Worm (Caenorhabditis elegans) whole organism, young adult: ENCODE data around the gene srb-3.
A peak's percentile ranks its signal among the peaks of the same experiment; 100 is the strongest.

Experiments
- F10E7.11 ChIP-seq: sonication (generic microtip); optimal IDR thresholded peaks from 2 replicates; lab custom pipeline; 2017; ENCODE audit warnings: mild to moderate bottlenecking, missing genetic modification characterization, moderate library complexity, missing compliant biosample characterization
- K12H6.12 ChIP-seq: fragments of 200-800 bp; sonication (Bioruptor generic); optimal IDR thresholded peaks from 2 replicates; lab custom pipeline; 2018; ENCODE audit warnings: mild to moderate bottlenecking, missing genetic modification characterization, missing compliant biosample characterization
- Y53F4B.3 ChIP-seq: fragments of 200-800 bp; sonication (Bioruptor generic); IDR thresholded peaks from 2 replicates; pipeline ENCODE4 v1.3.6; 2022; ENCODE audit warnings: missing genetic modification reagents, missing genetic modification characterization, missing compliant biosample characterization
- Y67H2A.10 ChIP-seq: fragments of 200-800 bp; sonication (Bioruptor generic); conservative IDR thresholded peaks from 2 replicates; pipeline ENCODE4 v1.3.6; 2022; ENCODE audit warnings: missing genetic modification reagents, missing genetic modification characterization, missing compliant biosample characterization
- Y79H2A.3 ChIP-seq: fragments of 200-800 bp; sonication (Bioruptor generic); conservative IDR thresholded peaks from 2 replicates; pipeline ENCODE4 v1.3.6; 2022; ENCODE audit warnings: missing genetic modification reagents, missing genetic modification characterization, missing compliant biosample characterization
- Y95B8A.8 ChIP-seq: fragments of 200-800 bp; sonication (Bioruptor generic); IDR thresholded peaks from 2 replicates; pipeline ENCODE4 v1.3.6; 2022; ENCODE audit warnings: missing genetic modification reagents, missing genetic modification characterization, missing compliant biosample characterization
- aptf-2 ChIP-seq: fragments of 200-800 bp; sonication (Bioruptor generic); conservative IDR thresholded peaks from 2 replicates; pipeline ENCODE4 v1.3.6; 2022; ENCODE audit warnings: missing genetic modification reagents, missing genetic modification characterization, missing compliant biosample characterization
- atf-7 ChIP-seq: sonication (generic microtip); optimal IDR thresholded peaks from 2 replicates; lab custom pipeline; 2017; ENCODE audit warnings: mild to moderate bottlenecking, missing genetic modification characterization, missing compliant biosample characterization
- attf-3 ChIP-seq: fragments of 200-800 bp; sonication (Bioruptor generic); conservative IDR thresholded peaks from 2 replicates; pipeline ENCODE4 v1.3.6; 2022; ENCODE audit warnings: missing genetic modification reagents, missing genetic modification characterization, missing compliant biosample characterization
- attf-5 ChIP-seq: fragments of 200-800 bp; sonication (Bioruptor generic); optimal IDR thresholded peaks from 2 replicates; lab custom pipeline; 2018; ENCODE audit warnings: mild to moderate bottlenecking, missing genetic modification characterization, missing compliant biosample characterization
- ceh-91 ChIP-seq: fragments of 200-800 bp; sonication (Bioruptor generic); IDR thresholded peaks from 2 replicates; pipeline ENCODE4 v1.3.6; 2022; ENCODE audit warnings: missing genetic modification reagents, missing genetic modification characterization, missing compliant biosample characterization
- die-1 ChIP-seq: sonication (generic microtip); optimal IDR thresholded peaks from 2 replicates; lab custom pipeline; 2016; ENCODE audit warnings: missing genotype, mild to moderate bottlenecking, missing genetic modification characterization, missing compliant biosample characterization
- dox-1 ChIP-seq: fragments of 200-800 bp; sonication (Bioruptor generic); IDR thresholded peaks from 2 replicates; pipeline ENCODE4 v1.3.6; 2022; ENCODE audit warnings: missing genetic modification reagents, missing genetic modification characterization, missing compliant biosample characterization
- gei-17 ChIP-seq: fragments of 200-800 bp; sonication (Bioruptor generic); optimal IDR thresholded peaks from 2 replicates; lab custom pipeline; 2018; ENCODE audit warnings: mild to moderate bottlenecking, missing genetic modification characterization, missing compliant biosample characterization
- hlh-12 ChIP-seq: sonication (generic microtip); optimal IDR thresholded peaks from 2 replicates; lab custom pipeline; 2016; ENCODE audit warnings: missing genetic modification characterization, missing compliant biosample characterization
- hlh-26 ChIP-seq: fragments of 200-800 bp; sonication (Bioruptor generic); conservative IDR thresholded peaks from 2 replicates; pipeline ENCODE4 v1.3.6; 2022; ENCODE audit warnings: missing genetic modification reagents, missing genetic modification characterization, missing compliant biosample characterization
- hmg-1.2 ChIP-seq: fragments of 200-800 bp; sonication (Bioruptor generic); IDR thresholded peaks from 2 replicates; pipeline ENCODE4 v1.3.6; 2022; ENCODE audit warnings: missing genetic modification reagents, missing genetic modification characterization, missing compliant biosample characterization
- let-526 ChIP-seq: fragments of 200-800 bp; sonication (Bioruptor generic); IDR thresholded peaks from 2 replicates; pipeline ENCODE4 v1.3.6; 2022; ENCODE audit warnings: missing genetic modification reagents, missing genetic modification characterization, missing compliant biosample characterization
- let-607 ChIP-seq, 2 experiments: fragments of 200-800 bp in 1 of 2; sonication (Bioruptor generic) in 1 of 2; sonication (generic microtip) in 1 of 2; optimal IDR thresholded peaks; 2 replicates each; lab custom pipeline; 2016 to 2018; ENCODE audit warnings: mild to moderate bottlenecking in 2 of 2, missing compliant biosample characterization in 2 of 2, missing genetic modification characterization in 2 of 2, moderate library complexity in 2 of 2, missing genotype in 1 of 2
- lin-26 ChIP-seq: fragments of 200-800 bp; sonication (Bioruptor generic); IDR thresholded peaks from 2 replicates; pipeline ENCODE4 v1.3.6; 2022; ENCODE audit warnings: missing genetic modification reagents, missing genetic modification characterization, missing compliant biosample characterization
- lin-35 ChIP-seq, 3 experiments: fragments of 150-350 bp in 2 of 3; sonication (generic microtip) in 1 of 3; optimal IDR thresholded peaks; 2 replicates each; lab custom pipeline; 2014 to 2018; ENCODE audit warnings: missing biosample characterization in 3 of 3, missing genetic modification characterization in 3 of 3, missing genetic modification reagents in 3 of 3
- lin-40 ChIP-seq: sonication (generic microtip); optimal IDR thresholded peaks from 2 replicates; lab custom pipeline; 2016; ENCODE audit warnings: missing genetic modification characterization, mild to moderate bottlenecking, missing compliant biosample characterization, missing genotype, missing genetic modification reagents
- lir-1 ChIP-seq: fragments of 200-800 bp; sonication (Bioruptor generic); conservative IDR thresholded peaks from 2 replicates; pipeline ENCODE4 v1.3.6; 2022; ENCODE audit warnings: missing genetic modification reagents, missing genetic modification characterization, missing compliant biosample characterization
- lsl-1 ChIP-seq: fragments of 200-800 bp; sonication (Bioruptor generic); optimal IDR thresholded peaks from 2 replicates; lab custom pipeline; 2018; ENCODE audit warnings: mild to moderate bottlenecking, missing genetic modification characterization, moderate library complexity, missing compliant biosample characterization
- lsy-27 ChIP-seq: sonication (generic microtip); optimal IDR thresholded peaks from 2 replicates; lab custom pipeline; 2017; ENCODE audit warnings: missing genetic modification characterization, mild to moderate bottlenecking, missing compliant biosample characterization, antibody characterized with exemption, missing genotype, borderline replicate concordance; ENCODE audit not compliant: insufficient read depth
- madf-10 ChIP-seq: sonication (generic microtip); optimal IDR thresholded peaks from 2 replicates; lab custom pipeline; 2016; ENCODE audit warnings: mild to moderate bottlenecking, missing genetic modification characterization, missing compliant biosample characterization
- madf-8 ChIP-seq: fragments of 200-800 bp; sonication (Bioruptor generic); conservative IDR thresholded peaks from 2 replicates; pipeline ENCODE4 v1.3.6; 2022; ENCODE audit warnings: missing genetic modification reagents, missing genetic modification characterization, missing compliant biosample characterization
- mxl-1 ChIP-seq: sonication (generic microtip); optimal IDR thresholded peaks from 2 replicates; lab custom pipeline; 2016; ENCODE audit warnings: missing genetic modification characterization, missing compliant biosample characterization
- nfya-1 ChIP-seq: sonication (generic microtip); optimal IDR thresholded peaks from 2 replicates; lab custom pipeline; 2017; ENCODE audit warnings: antibody characterized with exemption, missing compliant biosample characterization, missing genetic modification characterization, borderline replicate concordance; ENCODE audit not compliant: insufficient read depth
- nfya-2 ChIP-seq: fragments of 200-800 bp; sonication (Bioruptor generic); IDR thresholded peaks from 2 replicates; pipeline ENCODE4 v1.3.6; 2022; ENCODE audit warnings: missing genetic modification reagents, missing genetic modification characterization, missing compliant biosample characterization
- nfyb-1 ChIP-seq: fragments of 200-800 bp; sonication (Bioruptor generic); IDR thresholded peaks from 2 replicates; pipeline ENCODE4 v1.3.6; 2022; ENCODE audit warnings: missing genetic modification reagents, missing genetic modification characterization, missing compliant biosample characterization
- nhr-120 ChIP-seq: fragments of 200-800 bp; sonication (Bioruptor generic); IDR thresholded peaks from 2 replicates; pipeline ENCODE4 v1.3.6; 2022; ENCODE audit warnings: missing genetic modification characterization, missing compliant biosample characterization
- nhr-27 ChIP-seq: fragments of 200-800 bp; sonication (Bioruptor generic); optimal IDR thresholded peaks from 2 replicates; lab custom pipeline; 2018; ENCODE audit warnings: mild to moderate bottlenecking, missing genetic modification characterization, moderate library complexity, missing compliant biosample characterization
- pbrm-1 ChIP-seq: fragments of 200-800 bp; sonication (Bioruptor generic); IDR thresholded peaks from 2 replicates; pipeline ENCODE4 v1.3.6; 2022; ENCODE audit warnings: missing genetic modification reagents, missing genetic modification characterization, missing compliant biosample characterization
- rcor-1 ChIP-seq: fragments of 200-800 bp; sonication (Bioruptor generic); IDR thresholded peaks from 2 replicates; pipeline ENCODE4 v1.3.6; 2022; ENCODE audit warnings: missing genetic modification reagents, missing genetic modification characterization, missing compliant biosample characterization
- repo-1 ChIP-seq: sonication (generic microtip); optimal IDR thresholded peaks from 2 replicates; lab custom pipeline; 2017; ENCODE audit warnings: mild to moderate bottlenecking, missing genetic modification characterization, missing compliant biosample characterization
- rpc-1 ChIP-seq, 2 experiments: fragments of 150-350 bp in 1 of 2; sonication (generic microtip) in 1 of 2; optimal IDR thresholded peaks; 2 replicates each; lab custom pipeline; 2014 to 2018; ENCODE audit warnings: missing biosample characterization in 1 of 2, missing genetic modification characterization in 1 of 2, missing genetic modification reagents in 1 of 2, missing genotype in 1 of 2
- sdz-38 ChIP-seq: sonication (generic microtip); optimal IDR thresholded peaks from 2 replicates; lab custom pipeline; 2016; ENCODE audit warnings: missing genotype, missing genetic modification characterization, missing compliant biosample characterization
- snpc-1.1 ChIP-seq: sonication (generic microtip); optimal IDR thresholded peaks from 2 replicates; lab custom pipeline; 2017; ENCODE audit warnings: missing genetic modification characterization, mild to moderate bottlenecking, missing compliant biosample characterization, antibody characterized with exemption, moderate library complexity, missing genotype, missing genetic modification reagents; ENCODE audit not compliant: insufficient read depth
- snpc-1.3 ChIP-seq: sonication (generic microtip); optimal IDR thresholded peaks from 2 replicates; lab custom pipeline; 2017; ENCODE audit warnings: missing genetic modification characterization, mild to moderate bottlenecking, missing compliant biosample characterization, antibody characterized with exemption, moderate library complexity, missing genotype, missing genetic modification reagents; ENCODE audit not compliant: insufficient read depth
- somi-1 ChIP-seq: fragments of 200-800 bp; sonication (Bioruptor generic); optimal IDR thresholded peaks from 2 replicates; lab custom pipeline; 2018; ENCODE audit warnings: mild to moderate bottlenecking, missing genetic modification characterization, missing compliant biosample characterization
- sptf-2 ChIP-seq: fragments of 200-800 bp; sonication (Bioruptor generic); optimal IDR thresholded peaks from 2 replicates; lab custom pipeline; 2018; ENCODE audit warnings: mild to moderate bottlenecking, missing genetic modification characterization, missing compliant biosample characterization
- xnd-1 ChIP-seq: sonication (generic microtip); optimal IDR thresholded peaks from 2 replicates; lab custom pipeline; 2016; ENCODE audit warnings: missing genotype, missing genetic modification reagents, missing genetic modification characterization, missing compliant biosample characterization
- zfh-2 ChIP-seq: fragments of 200-800 bp; sonication (Bioruptor generic); conservative IDR thresholded peaks from 2 replicates; pipeline ENCODE4 v1.3.6; 2022; ENCODE audit warnings: missing genetic modification reagents, missing genetic modification characterization, missing compliant biosample characterization
- zim-3 ChIP-seq: sonication (generic microtip); optimal IDR thresholded peaks from 2 replicates; lab custom pipeline; 2017; ENCODE audit warnings: mild to moderate bottlenecking, missing genetic modification characterization, moderate library complexity, missing compliant biosample characterization
- ztf-18 ChIP-seq: sonication (generic microtip); optimal IDR thresholded peaks from 2 replicates; lab custom pipeline; 2016; ENCODE audit warnings: missing genotype, mild to moderate bottlenecking, missing genetic modification characterization, missing compliant biosample characterization
- ztf-26 ChIP-seq: sonication (generic microtip); optimal IDR thresholded peaks from 2 replicates; lab custom pipeline; 2017; ENCODE audit warnings: missing genetic modification characterization, missing compliant biosample characterization

srb-3 gene

ce11 chrII:5181497-5181896, 14.9 kb upstream of the srb-3 start (continued):
- TF ChIP-seq sptf-2 (GFP tag; lab: Kevin White, UChicago) (no peak), nfya-2 (GFP tag; lab: Robert Waterston, UW) (no peak), aptf-2 (GFP tag; lab: Robert Waterston, UW) (no peak), nhr-120 (GFP tag; lab: Robert Waterston, UW) (no peak), lin-35 (GFP tag; optimal IDR thresholded peaks at IDR 0.05; lab: Kevin White, UChicago) (peak in 1 of 3 experiments; percentile 50), hmg-1.2 (peak; percentile 83), lin-26 (GFP tag; lab: Robert Waterston, UW) (peak; percentile 58; the same call in 1 of the 2 replicates), K12H6.12 (tag; lab: Kevin White, UChicago) (peak; percentile 51), Y95B8A.8 (GFP tag; lab: Robert Waterston, UW) (no peak), Y79H2A.3 (GFP tag; lab: Robert Waterston, UW) (no peak), nhr-27 (tag; lab: Kevin White, UChicago) (no peak), pbrm-1 (GFP tag; lab: Robert Waterston, UW) (0 out of 2 replicates have a peak, but pooled peaks have one; percentile 34), dox-1 (GFP tag; lab: Robert Waterston, UW) (no peak), ztf-18 (tag; lab: Kevin White, UChicago) (peak; percentile 26), zfh-2 (GFP tag; lab: Robert Waterston, UW) (peak; percentile 92), snpc-1.1 (tag; lab: Kevin White, UChicago) (no peak), F10E7.11 (tag; lab: Kevin White, UChicago) (no peak), nfya-1 (tag; lab: Kevin White, UChicago) (no peak), mxl-1 (tag; lab: Kevin White, UChicago) (no peak), zim-3 (no peak), ztf-26 (peak; percentile 27), madf-10 (peak; percentile 61), lsl-1 (no peak), sdz-38 (tag; lab: Kevin White, UChicago) (no peak), atf-7 (peak; percentile 26), hlh-26 (GFP tag; lab: Robert Waterston, UW) (no peak), repo-1 (tag; lab: Kevin White, UChicago) (peak; percentile 55), rcor-1 (no peak; the same call in 1 of the 2 replicates), die-1 (tag; lab: Kevin White, UChicago) (peak; percentile 46), madf-8 (GFP tag; lab: Robert Waterston, UW) (no peak), lsy-27 (tag; lab: Kevin White, UChicago) (no peak), gei-17 (GFP tag; lab: Kevin White, UChicago) (peak; percentile 28), attf-5 (GFP tag; lab: Kevin White, UChicago) (peak; percentile 75), nfyb-1 (peak; percentile 81), attf-3 (GFP tag; lab: Robert Waterston, UW) (no peak), Y53F4B.3 (GFP tag; lab: Robert Waterston, UW) (no peak), snpc-1.3 (tag; lab: Kevin White, UChicago) (no peak), Y67H2A.10 (GFP tag; lab: Robert Waterston, UW) (no peak), hlh-12 (tag; lab: Kevin White, UChicago) (no peak), let-526 (GFP tag; lab: Robert Waterston, UW) (no peak), xnd-1 (tag; lab: Kevin White, UChicago) (no peak), lin-40 (tag; lab: Kevin White, UChicago) (peak; percentile 58), lir-1 (GFP tag; lab: Robert Waterston, UW) (0 out of 2 replicates have a peak, but pooled peaks have one; percentile 29), let-607 (tag; optimal IDR thresholded peaks at IDR 0.05; lab: Kevin White, UChicago) (peak; percentile 47 to 89), ceh-91 (GFP tag; lab: Robert Waterston, UW) (no peak), rpc-1 (optimal IDR thresholded peaks at IDR 0.05; lab: Kevin White, UChicago) (no peak), rpc-1 (tag; optimal IDR thresholded peaks at IDR 0.05; lab: Kevin White, UChicago) (no peak), somi-1 (GFP tag; lab: Kevin White, UChicago) (peak; percentile 64)
